Fruit fly (Drosophila melanogaster) whole organism, embryonic: ENCODE results near the gene CG42488.
A peak's percentile ranks its signal among the peaks of the same experiment; 100 is the strongest.

Experiments used
- CG10274 ChIP-seq: fragments of 200-800 bp; sonication (Bioruptor generic); optimal IDR thresholded peaks from 3 replicates; lab custom pipeline; 2017; ENCODE audit warnings: missing biosample characterization, mild to moderate bottlenecking, missing genetic modification characterization
- CG10366 ChIP-seq: fragments of 200-800 bp; sonication (Bioruptor generic); IDR thresholded peaks from 2 replicates; pipeline ENCODE4 v1.3.6; 2022; ENCODE audit warnings: missing biosample characterization, missing genetic modification characterization
- CG10431 ChIP-seq: fragments of 200-800 bp; sonication (Bioruptor generic); optimal IDR thresholded peaks from 3 replicates; lab custom pipeline; 2018; ENCODE audit warnings: missing biosample characterization, mild to moderate bottlenecking, missing genetic modification characterization
- CG12219 ChIP-seq: fragments of 200-800 bp; sonication (Bioruptor generic); optimal IDR thresholded peaks from 3 replicates; lab custom pipeline; 2018; ENCODE audit warnings: missing biosample characterization, mild to moderate bottlenecking, missing genetic modification characterization
- CG14965 ChIP-seq: fragments of 200-800 bp; sonication (Bioruptor generic); optimal IDR thresholded peaks from 2 replicates; lab custom pipeline; 2016; ENCODE audit warnings: missing biosample characterization, missing genetic modification characterization, borderline replicate concordance
- CG1529 ChIP-seq: fragments of 200-800 bp; sonication (Bioruptor generic); optimal IDR thresholded peaks from 3 replicates; lab custom pipeline; 2018; ENCODE audit warnings: missing biosample characterization, missing genetic modification characterization
- CG1602 ChIP-seq: fragments of 200-800 bp; sonication (Bioruptor generic); optimal IDR thresholded peaks from 3 replicates; lab custom pipeline; 2016; ENCODE audit warnings: missing biosample characterization, missing genetic modification characterization
- CG18619 ChIP-seq: fragments of 200-800 bp; sonication (Bioruptor generic); optimal IDR thresholded peaks from 3 replicates; lab custom pipeline; 2017; ENCODE audit warnings: missing biosample characterization, mild to moderate bottlenecking, missing genetic modification characterization
- CG2678 ChIP-seq: fragments of 200-800 bp; sonication (Bioruptor generic); optimal IDR thresholded peaks from 3 replicates; lab custom pipeline; 2019; ENCODE audit warnings: missing biosample characterization, mild to moderate bottlenecking, missing genetic modification characterization, moderate library complexity
- CG30403 ChIP-seq: fragments of 200-800 bp; sonication (Bioruptor generic); optimal IDR thresholded peaks from 3 replicates; lab custom pipeline; 2016; ENCODE audit warnings: missing biosample characterization, missing genetic modification characterization
- CG31224 ChIP-seq: fragments of 200-800 bp; sonication (Bioruptor generic); IDR thresholded peaks from 2 replicates; pipeline ENCODE4 v1.3.6; 2022; ENCODE audit warnings: missing biosample characterization, missing genetic modification characterization
- CG31441 ChIP-seq: fragments of 200-800 bp; sonication (Bioruptor generic); IDR thresholded peaks from 2 replicates; pipeline ENCODE4 v1.3.6; 2022; ENCODE audit warnings: missing biosample characterization, missing genetic modification characterization
- CG3163 ChIP-seq: fragments of 200-800 bp; sonication (Bioruptor generic); optimal IDR thresholded peaks from 3 replicates; lab custom pipeline; 2016; ENCODE audit warnings: missing biosample characterization, missing genetic modification characterization
- CG3995 ChIP-seq: fragments of 200-800 bp; sonication (Bioruptor generic); optimal IDR thresholded peaks from 3 replicates; lab custom pipeline; 2016; ENCODE audit warnings: missing biosample characterization, missing genetic modification characterization
- CG42726 ChIP-seq: fragments of 200-800 bp; sonication (Bioruptor generic); IDR thresholded peaks from 2 replicates; pipeline ENCODE4 v1.3.6; 2022; ENCODE audit warnings: missing biosample characterization, missing genetic modification characterization; ENCODE audit not compliant: partially characterized antibody
- CG7271 ChIP-seq: fragments of 200-800 bp; sonication (Bioruptor generic); optimal IDR thresholded peaks from 2 replicates; lab custom pipeline; 2018; ENCODE audit warnings: missing biosample characterization, mild to moderate bottlenecking, missing genetic modification characterization, moderate library complexity
- CG7928 ChIP-seq: fragments of 200-800 bp; sonication (Bioruptor generic); optimal IDR thresholded peaks from 2 replicates; lab custom pipeline; 2017; ENCODE audit warnings: missing biosample characterization, mild to moderate bottlenecking, missing genetic modification characterization
- CG7987 ChIP-seq: fragments of 200-800 bp; sonication (Bioruptor generic); optimal IDR thresholded peaks from 2 replicates; lab custom pipeline; 2018; ENCODE audit warnings: missing biosample characterization, mild to moderate bottlenecking, missing genetic modification characterization, moderate library complexity
- CG8924 ChIP-seq: fragments of 200-800 bp; optimal IDR thresholded peaks from 3 replicates; lab custom pipeline; 2019; ENCODE audit warnings: missing biosample characterization, mild to moderate bottlenecking, missing genetic modification characterization, moderate library complexity
- CG9215 ChIP-seq: fragments of 200-800 bp; sonication (Bioruptor generic); IDR thresholded peaks from 2 replicates; pipeline ENCODE4 v1.3.6; 2022; ENCODE audit warnings: missing biosample characterization, missing genetic modification characterization
- CoRest ChIP-seq: fragments of 200-800 bp; sonication (Bioruptor generic); optimal IDR thresholded peaks from 3 replicates; lab custom pipeline; 2018; ENCODE audit warnings: missing biosample characterization, mild to moderate bottlenecking, missing genetic modification characterization, moderate library complexity
- Dip3 ChIP-seq: fragments of 200-800 bp; sonication (Bioruptor generic); optimal IDR thresholded peaks from 3 replicates; lab custom pipeline; 2016; ENCODE audit warnings: missing biosample characterization, missing genetic modification characterization
- Fer2 ChIP-seq: fragments of 200-800 bp; sonication (Bioruptor generic); optimal IDR thresholded peaks from 2 replicates; lab custom pipeline; 2018; ENCODE audit warnings: missing biosample characterization, mild to moderate bottlenecking, missing genetic modification characterization, moderate library complexity
- Gug ChIP-seq: fragments of 200-800 bp; sonication (Bioruptor generic); IDR thresholded peaks from 4 replicates; pipeline ENCODE4 v1.3.6; 2022; ENCODE audit warnings: missing biosample characterization, missing genetic modification characterization
- Jarid2 ChIP-seq: fragments of 200-800 bp; sonication (Bioruptor generic); optimal IDR thresholded peaks from 3 replicates; lab custom pipeline; 2017; ENCODE audit warnings: mild to moderate bottlenecking, missing biosample characterization, missing genetic modification reagents, missing genetic modification characterization
- Kr ChIP-seq: fragments of 200-800 bp; sonication (Bioruptor generic); optimal IDR thresholded peaks from 2 replicates; lab custom pipeline; 2017; ENCODE audit warnings: missing biosample characterization, mild to moderate bottlenecking, missing genetic modification characterization
- Mes4 ChIP-seq: fragments of 200-800 bp; sonication (Bioruptor generic); optimal IDR thresholded peaks from 2 replicates; lab custom pipeline; 2016; ENCODE audit warnings: missing biosample characterization, missing genetic modification characterization
- Six4 ChIP-seq: fragments of 200-800 bp; sonication (Bioruptor generic); optimal IDR thresholded peaks from 2 replicates; lab custom pipeline; 2016; ENCODE audit warnings: missing biosample characterization, missing genetic modification characterization
- Tbp ChIP-seq: fragments of >200 bp; optimal IDR thresholded peaks from 2 replicates; lab custom pipeline; 2018; ENCODE audit warnings: missing biosample characterization, missing genetic modification characterization
- ac ChIP-seq: fragments of 200-800 bp; sonication (Bioruptor generic); optimal IDR thresholded peaks from 3 replicates; lab custom pipeline; 2017; ENCODE audit warnings: missing biosample characterization, mild to moderate bottlenecking, missing genetic modification characterization
- ara ChIP-seq: fragments of 200-800 bp; sonication (Bioruptor generic); IDR thresholded peaks from 2 replicates; pipeline ENCODE4 v1.3.6; 2022; ENCODE audit warnings: missing biosample characterization, missing genetic modification characterization
- bowl ChIP-seq: fragments of 200-800 bp; sonication (Bioruptor generic); IDR thresholded peaks from 2 replicates; pipeline ENCODE4 v1.3.6; 2022; ENCODE audit warnings: missing biosample characterization, missing genetic modification characterization
- cg ChIP-seq: fragments of 200-800 bp; sonication (Bioruptor generic); optimal IDR thresholded peaks from 3 replicates; lab custom pipeline; 2019; ENCODE audit warnings: missing biosample characterization, mild to moderate bottlenecking, missing genetic modification characterization, moderate library complexity
- dm ChIP-seq: fragments of 200-800 bp; sonication (Bioruptor generic); optimal IDR thresholded peaks from 3 replicates; lab custom pipeline; 2016; ENCODE audit warnings: missing biosample characterization, missing genetic modification characterization
- dmrt11E ChIP-seq: fragments of 200-800 bp; sonication (Bioruptor generic); optimal IDR thresholded peaks from 3 replicates; lab custom pipeline; 2018; ENCODE audit warnings: missing biosample characterization, mild to moderate bottlenecking, missing genetic modification characterization, moderate library complexity
- ems ChIP-seq: fragments of 200-800 bp; sonication (Bioruptor generic); optimal IDR thresholded peaks from 3 replicates; lab custom pipeline; 2016; ENCODE audit warnings: missing biosample characterization, missing genetic modification characterization
- fd102C ChIP-seq: fragments of 200-800 bp; sonication (Bioruptor generic); optimal IDR thresholded peaks from 2 replicates; lab custom pipeline; 2018; ENCODE audit warnings: missing biosample characterization, mild to moderate bottlenecking, missing genetic modification characterization, moderate library complexity
- gem ChIP-seq: fragments of 200-800 bp; sonication (Bioruptor generic); optimal IDR thresholded peaks from 2 replicates; lab custom pipeline; 2019; ENCODE audit warnings: missing biosample characterization, mild to moderate bottlenecking, missing genetic modification characterization, moderate library complexity
- gsb ChIP-seq: fragments of 200-800 bp; sonication (Bioruptor generic); IDR thresholded peaks from 2 replicates; pipeline ENCODE4 v1.3.6; 2022; ENCODE audit warnings: missing biosample characterization, missing genetic modification characterization
- lola ChIP-seq, 3 experiments: fragments of >200 bp in 2 of 3; fragments of 200-800 bp in 1 of 3; sonication (Bioruptor generic) in 1 of 3; optimal IDR thresholded peaks; 2 replicates each; lab custom pipeline; 2017 to 2019; ENCODE audit warnings: missing biosample characterization in 3 of 3, missing genetic modification characterization in 3 of 3, mild to moderate bottlenecking in 1 of 3, moderate library complexity in 1 of 3
- mam ChIP-seq: fragments of 200-800 bp; sonication (Bioruptor generic); optimal IDR thresholded peaks from 3 replicates; lab custom pipeline; 2016; ENCODE audit warnings: missing biosample characterization, missing genetic modification characterization
- psq ChIP-seq: fragments of 200-800 bp; sonication (Bioruptor generic); optimal IDR thresholded peaks from 2 replicates; lab custom pipeline; 2017; ENCODE audit warnings: missing biosample characterization, missing genetic modification characterization
- pum ChIP-seq: fragments of 200-800 bp; sonication (Bioruptor generic); optimal IDR thresholded peaks from 2 replicates; lab custom pipeline; 2016; ENCODE audit warnings: missing biosample characterization, missing genetic modification characterization
- rib ChIP-seq: fragments of 200-800 bp; sonication (Bioruptor generic); IDR thresholded peaks from 2 replicates; pipeline ENCODE4 v1.3.6; 2022; ENCODE audit warnings: missing biosample characterization, missing genetic modification characterization
- scrt ChIP-seq: fragments of 200-800 bp; sonication (Bioruptor generic); optimal IDR thresholded peaks from 2 replicates; lab custom pipeline; 2018; ENCODE audit warnings: missing biosample characterization, mild to moderate bottlenecking, missing genetic modification characterization, moderate library complexity
- stc ChIP-seq: fragments of 200-800 bp; sonication (Bioruptor generic); IDR thresholded peaks from 2 replicates; pipeline ENCODE4 v1.3.6; 2022; ENCODE audit warnings: missing biosample characterization, missing genetic modification characterization
- unpg ChIP-seq: fragments of 200-800 bp; sonication (Bioruptor generic); optimal IDR thresholded peaks from 3 replicates; lab custom pipeline; 2018; ENCODE audit warnings: missing biosample characterization, mild to moderate bottlenecking, missing genetic modification characterization, moderate library complexity
- vnd ChIP-seq: fragments of 200-800 bp; sonication (Bioruptor generic); IDR thresholded peaks from 3 replicates; pipeline ENCODE4 v1.3.6; 2022; ENCODE audit warnings: missing biosample characterization, missing genetic modification characterization; ENCODE audit not compliant: partially characterized antibody

The CG42488 gene

dm6 chr3R:25472635-25473552 lies 10.0 kb upstream of the CG42488 start, which contains the start of the genes Fur1 and Vps33B (continued):
- peak; percentile 87 for TF ChIP-seq rib
- no peak for TF ChIP-seq Kr (GFP tag; lab: Kevin White, UChicago)
- peak; percentile 88 for TF ChIP-seq CG7987 (GFP tag; lab: Kevin White, UChicago)
- peak; percentile 98 for TF ChIP-seq ems (GFP tag; lab: Kevin White, UChicago)
- peak; percentile 92 for TF ChIP-seq Gug (GFP tag; lab: Robert Waterston, UW)
- peak; percentile 96 for TF ChIP-seq CG18619
- peak; percentile 93 for TF ChIP-seq CG10366 (GFP tag; lab: Robert Waterston, UW)
- TF ChIP-seq gsb (GFP tag; lab: Robert Waterston, UW) = peak; percentile 90
- peak; percentile 64 for TF ChIP-seq fd102C (GFP tag; lab: Kevin White, UChicago)
- TF ChIP-seq vnd (GFP tag; lab: Robert Waterston, UW) = peak; percentile 80; the same call in 2 of the 3 replicates
- TF ChIP-seq Six4 (GFP tag; lab: Kevin White, UChicago) = peak; percentile 98
- peak; percentile 91 for TF ChIP-seq ara (GFP tag; lab: Robert Waterston, UW)
- TF ChIP-seq CG2678 (tag; lab: Kevin White, UChicago) = peak; percentile 97
- peak; percentile 94 for TF ChIP-seq CG9215
- TF ChIP-seq CoRest (tag; lab: Kevin White, UChicago) = peak; percentile 98
- TF ChIP-seq CG10274 = peak; percentile 89
- TF ChIP-seq CG1529 (GFP tag; lab: Kevin White, UChicago) = peak; percentile 94
- TF ChIP-seq dmrt11E (tag; lab: Kevin White, UChicago) = peak; percentile 96
- peak; percentile 97 for TF ChIP-seq CG8924
- TF ChIP-seq CG12219 (GFP tag; lab: Kevin White, UChicago) = peak; percentile 96
- TF ChIP-seq CG10431 (GFP tag; lab: Kevin White, UChicago) = peak; percentile 86
- peak; percentile 86 for TF ChIP-seq CG31224 (GFP tag; lab: Robert Waterston, UW)
- peak; percentile 98 for TF ChIP-seq Dip3 (GFP tag; lab: Kevin White, UChicago)
- peak; percentile 95 for TF ChIP-seq cg
- TF ChIP-seq bowl (GFP tag; lab: Robert Waterston, UW) = peak; percentile 74
- peak; percentile 81 for TF ChIP-seq CG3995
- peak in 1 of 3 experiments; percentile 97 for TF ChIP-seq lola (GFP tag; optimal IDR thresholded peaks at IDR 0.05; lab: Kevin White, UChicago)
- peak; percentile 98 for TF ChIP-seq CG1602 (GFP tag; lab: Kevin White, UChicago)
- peak; percentile 78 for TF ChIP-seq CG7271 (tag; lab: Kevin White, UChicago)
- peak; percentile 93 for TF ChIP-seq Fer2 (tag; lab: Kevin White, UChicago)
- TF ChIP-seq Mes4 (GFP tag; lab: Kevin White, UChicago) = peak; percentile 97
- peak; percentile 75 for TF ChIP-seq CG14965 (GFP tag; lab: Kevin White, UChicago)
- peak; percentile 87 for TF ChIP-seq scrt (GFP tag; lab: Kevin White, UChicago)
- peak; percentile 98 for TF ChIP-seq CG31441 (GFP tag; lab: Robert Waterston, UW)
- TF ChIP-seq gem = peak; percentile 98
- no peak for TF ChIP-seq Tbp (GFP tag; lab: Kevin White, UChicago)
- peak; percentile 79 for TF ChIP-seq ac (GFP tag; lab: Kevin White, UChicago)
- TF ChIP-seq stc = peak; percentile 93
- TF ChIP-seq unpg (GFP tag; lab: Kevin White, UChicago) = peak; percentile 96
- peak; percentile 88 for TF ChIP-seq CG42726 (GFP tag; lab: Robert Waterston, UW)
- TF ChIP-seq CG3163 (GFP tag; lab: Kevin White, UChicago) = peak; percentile 90
- TF ChIP-seq pum (GFP tag; lab: Kevin White, UChicago) = peak; percentile 98
- TF ChIP-seq CG30403 (GFP tag; lab: Kevin White, UChicago) = peak; percentile 99
- TF ChIP-seq dm (GFP tag; lab: Kevin White, UChicago) = peak; percentile 96
- peak; percentile 78 for TF ChIP-seq CG7928 (GFP tag; lab: Kevin White, UChicago)
- TF ChIP-seq psq (GFP tag; lab: Kevin White, UChicago) = peak; percentile 89
- TF ChIP-seq mam (GFP tag; lab: Kevin White, UChicago) = peak; percentile 99
- peak; percentile 99 for TF ChIP-seq Jarid2 (GFP tag; lab: Kevin White, UChicago)
